Fruit fly (Drosophila melanogaster): ENCODE measurements around the gene noc.

Gene noc

dm6 chr2L:14517997-14518559 lies 27.4 kb downstream of the noc start (continued):
- TF ChIP-seq fd3F (GFP tag; optimal IDR thresholded peaks at IDR 0.05) (no peak), nerfin-2 (GFP tag; IDR thresholded peaks at IDR 0.05; ENCODE audit: partially characterized antibody) (peak; percentile 75), Dll (GFP tag; IDR thresholded peaks at IDR 0.05; ENCODE audit: partially characterized antibody) (no peak), jumu (GFP tag; optimal IDR thresholded peaks at IDR 0.05) (no peak), scrt (GFP tag; optimal IDR thresholded peaks at IDR 0.05) (no peak), slbo (GFP tag; IDR thresholded peaks at IDR 0.05) (peak; percentile 28; the same call in 1 of the 2 replicates), CG13624 (GFP tag; optimal IDR thresholded peaks at IDR 0.05) (no peak), ato (GFP tag; IDR thresholded peaks at IDR 0.05; ENCODE audit: partially characterized antibody) (peak; percentile 29; the same call in 1 of the 2 replicates), crol (GFP tag; IDR thresholded peaks at IDR 0.05) (no peak), CG7372 (GFP tag; IDR thresholded peaks at IDR 0.05) (no peak), CG7987 (GFP tag; optimal IDR thresholded peaks at IDR 0.05) (no peak), HLH4C (GFP tag; IDR thresholded peaks at IDR 0.05; ENCODE audit: partially characterized antibody) (peak; percentile 50; the same call in 1 of the 3 replicates), CG6813 (GFP tag; optimal IDR thresholded peaks at IDR 0.05) (no peak), hb (GFP tag; IDR thresholded peaks at IDR 0.05; ENCODE audit: partially characterized antibody) (0 out of 3 replicates have a peak, but pooled peaks have one; percentile 64), CG42726 (GFP tag; IDR thresholded peaks at IDR 0.05; ENCODE audit: partially characterized antibody) (peak; percentile 39; the same call in 1 of the 2 replicates), knrl (GFP tag; IDR thresholded peaks at IDR 0.05; ENCODE audit: partially characterized antibody) (no peak), CG12155 (GFP tag; optimal IDR thresholded peaks at IDR 0.05) (no peak), mld (GFP tag; IDR thresholded peaks at IDR 0.05; ENCODE audit: partially characterized antibody) (0 out of 3 replicates have a peak, but pooled peaks have one; percentile 8)

dm6 chr2L:14519251-14519650 lies 28.6 kb downstream of the noc start:
- TF ChIP-seq CG10321 (GFP tag; IDR thresholded peaks at IDR 0.05) (no peak), Fer1 (GFP tag; optimal IDR thresholded peaks at IDR 0.05) (no peak), CG13424 (tag; optimal IDR thresholded peaks at IDR 0.05) (peak; percentile 58), Hr39 (optimal IDR thresholded peaks at IDR 0.05) (no peak), fd64A (GFP tag; optimal IDR thresholded peaks at IDR 0.05) (no peak), CG8089 (GFP tag; optimal IDR thresholded peaks at IDR 0.05) (no peak), schlank (tag; optimal IDR thresholded peaks at IDR 0.05) (no peak), CG1024 (GFP tag; IDR thresholded peaks at IDR 0.05) (no peak), CG12219 (GFP tag; optimal IDR thresholded peaks at IDR 0.05) (no peak), Drgx (GFP tag; IDR thresholded peaks at IDR 0.05) (no peak), CG8478 (optimal IDR thresholded peaks at IDR 0.05) (no peak), Doc2 (GFP tag; IDR thresholded peaks at IDR 0.05) (no peak), CG43689 (GFP tag; IDR thresholded peaks at IDR 0.05) (no peak), cg (GFP tag; optimal IDR thresholded peaks at IDR 0.05) (no peak), HLHmδ (GFP tag; optimal IDR thresholded peaks at IDR 0.05) (no peak), chm (GFP tag; IDR thresholded peaks at IDR 0.05) (0 out of 2 replicates have a peak, but pooled peaks have one; percentile 17), CG7786 (GFP tag; optimal IDR thresholded peaks at IDR 0.05) (no peak), CG42726 (GFP tag; IDR thresholded peaks at IDR 0.05; ENCODE audit: partially characterized antibody) (no peak), CG13775 (GFP tag; optimal IDR thresholded peaks at IDR 0.05) (peak; percentile 57), Fer3 (tag; optimal IDR thresholded peaks at IDR 0.05) (no peak), Hmx (GFP tag; optimal IDR thresholded peaks at IDR 0.05) (no peak), amos (GFP tag; IDR thresholded peaks at IDR 0.05; ENCODE audit: partially characterized antibody) (no peak), PHDP (tag; optimal IDR thresholded peaks at IDR 0.05) (peak; percentile 43), danr (GFP tag; IDR thresholded peaks at IDR 0.05) (no peak), Hmr (GFP tag; optimal IDR thresholded peaks at IDR 0.05) (peak; percentile 39), sim (GFP tag; IDR thresholded peaks at IDR 0.05) (peak; percentile 75; the same call in 1 of the 2 replicates), CG15514 (GFP tag; optimal IDR thresholded peaks at IDR 0.05) (no peak), Bdp1 (GFP tag; optimal IDR thresholded peaks at IDR 0.05) (no peak), CG10959 (GFP tag; IDR thresholded peaks at IDR 0.05) (no peak), salm (tag; optimal IDR thresholded peaks at IDR 0.05) (no peak), CG2202 (tag; optimal IDR thresholded peaks at IDR 0.05) (peak; percentile 40), wek (GFP tag; optimal IDR thresholded peaks at IDR 0.05) (no peak)

Measured in whole organism, embryonic.